Worm (Caenorhabditis elegans) whole organism, late embryonic: ENCODE results near the gene zipt-15.

Experiments
- ahr-1 ChIP-seq: sonication (generic microtip); optimal IDR thresholded peaks from 2 replicates; lab custom pipeline; 2016; ENCODE audit warnings: missing genetic modification characterization, missing compliant biosample characterization
- ceh-30 ChIP-seq: fragments of 150-350 bp; optimal IDR thresholded peaks from 2 replicates; lab custom pipeline; 2014; ENCODE audit warnings: missing biosample characterization, missing genetic modification characterization
- dmd-4 ChIP-seq: sonication (generic microtip); optimal IDR thresholded peaks from 2 replicates; lab custom pipeline; 2016; ENCODE audit warnings: borderline replicate concordance, missing genetic modification characterization, missing compliant biosample characterization
- eyg-1 ChIP-seq: sonication (generic microtip); optimal IDR thresholded peaks from 2 replicates; lab custom pipeline; 2016; ENCODE audit warnings: missing genotype, missing genetic modification characterization, missing compliant biosample characterization
- fkh-10 ChIP-seq: fragments of 150-350 bp; optimal IDR thresholded peaks from 2 replicates; lab custom pipeline; 2014; ENCODE audit warnings: missing biosample characterization, missing genetic modification reagents, missing genetic modification characterization
- hlh-6 ChIP-seq: sonication (generic microtip); optimal IDR thresholded peaks from 2 replicates; lab custom pipeline; 2016; ENCODE audit warnings: missing genotype, missing genetic modification characterization, missing compliant biosample characterization
- hlh-8 ChIP-seq: sonication (generic microtip); optimal IDR thresholded peaks from 2 replicates; lab custom pipeline; 2016; ENCODE audit warnings: missing genotype, missing genetic modification characterization, missing compliant biosample characterization
- mec-3 ChIP-seq: sonication (generic microtip); optimal IDR thresholded peaks from 2 replicates; lab custom pipeline; 2016; ENCODE audit warnings: borderline replicate concordance, missing genetic modification characterization, missing compliant biosample characterization
- npax-4 ChIP-seq: sonication (generic microtip); optimal IDR thresholded peaks from 2 replicates; lab custom pipeline; 2016; ENCODE audit warnings: missing genetic modification characterization, missing compliant biosample characterization
- pha-4 ChIP-seq: fragments of 150-350 bp; optimal IDR thresholded peaks from 2 replicates; lab custom pipeline; 2018; ENCODE audit warnings: missing biosample characterization, missing genetic modification reagents, missing genetic modification characterization
- ref-2 ChIP-seq: sonication (generic microtip); optimal IDR thresholded peaks from 2 replicates; lab custom pipeline; 2016; ENCODE audit warnings: missing genetic modification characterization, missing compliant biosample characterization
- sox-4 ChIP-seq: sonication (generic microtip); optimal IDR thresholded peaks from 2 replicates; lab custom pipeline; 2017; ENCODE audit warnings: mild to moderate bottlenecking, missing genetic modification characterization, inconsistent platforms, missing compliant biosample characterization

DNA sequence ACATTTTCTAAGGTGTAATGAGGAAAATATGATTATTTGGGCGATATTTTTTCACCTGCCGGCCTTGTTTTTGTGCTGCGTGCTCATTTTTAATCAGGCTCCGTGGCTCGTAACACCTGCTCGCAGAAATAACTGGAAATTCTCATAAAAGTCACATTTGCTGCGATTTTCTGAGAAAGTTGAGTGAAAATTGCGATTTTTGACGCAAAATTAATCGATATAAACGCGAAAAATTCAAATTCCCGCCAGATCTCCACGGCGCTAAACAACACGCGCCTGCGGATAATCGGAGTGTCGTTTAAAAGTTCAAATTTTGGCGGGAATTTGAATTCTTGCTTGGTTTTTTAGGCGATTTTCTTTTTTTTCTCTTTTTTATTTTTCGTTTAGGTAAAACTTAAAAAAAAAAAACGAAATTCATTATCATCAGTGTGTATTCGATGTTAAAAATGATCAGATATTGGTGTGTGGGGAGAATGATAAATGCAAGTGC is 17.7 kb downstream of the zipt-15 start, which contains the start of gene Y55F3BL.6:
- TF ChIP-seq eyg-1 (tag; lab: Kevin White, UChicago) (no peak), npax-4 (tag; lab: Kevin White, UChicago) (no peak), ref-2 (no peak), dmd-4 (tag; lab: Kevin White, UChicago) (no peak), hlh-6 (tag; lab: Kevin White, UChicago) (no peak), fkh-10 (no peak), ahr-1 (tag; lab: Kevin White, UChicago) (no peak), sox-4 (tag; lab: Kevin White, UChicago) (no peak), ceh-30 (tag; lab: Kevin White, UChicago) (no peak), hlh-8 (no peak), pha-4 (tag; lab: Kevin White, UChicago) (no peak), mec-3 (tag; lab: Kevin White, UChicago) (no peak)
